Worm (Caenorhabditis elegans) whole organism, late embryonic: ENCODE measurements around the gene K07B1.7.

Experiments used
- C08G9.2 ChIP-seq: sonication (generic microtip); optimal IDR thresholded peaks from 2 replicates; lab custom pipeline; 2016; ENCODE audit warnings: mild to moderate bottlenecking, missing genetic modification characterization, moderate library complexity, missing compliant biosample characterization
- F13H6.1 ChIP-seq: sonication (generic microtip); optimal IDR thresholded peaks from 2 replicates; lab custom pipeline; 2016; ENCODE audit warnings: missing genetic modification characterization, missing compliant biosample characterization
- K02D7.2 ChIP-seq: sonication (generic microtip); optimal IDR thresholded peaks from 2 replicates; lab custom pipeline; 2017; ENCODE audit warnings: mild to moderate bottlenecking, missing genetic modification characterization, missing compliant biosample characterization
- K09A11.1 ChIP-seq: sonication (generic microtip); optimal IDR thresholded peaks from 2 replicates; lab custom pipeline; 2017; ENCODE audit warnings: antibody characterized with exemption, mild to moderate bottlenecking, missing genetic modification characterization, missing compliant biosample characterization; ENCODE audit not compliant: insufficient read depth
- T23F11.4 ChIP-seq: fragments of 200-800 bp; sonication (Bioruptor generic); optimal IDR thresholded peaks from 2 replicates; lab custom pipeline; 2018; ENCODE audit warnings: mild to moderate bottlenecking, missing genetic modification characterization, missing compliant biosample characterization
- Y22D7AL.16 ChIP-seq: sonication (generic microtip); optimal IDR thresholded peaks from 2 replicates; lab custom pipeline; 2016; ENCODE audit warnings: missing genetic modification characterization, missing compliant biosample characterization
- ahr-1 ChIP-seq: sonication (generic microtip); optimal IDR thresholded peaks from 2 replicates; lab custom pipeline; 2016; ENCODE audit warnings: missing genetic modification characterization, missing compliant biosample characterization
- ama-1 ChIP-seq: fragments of 150-350 bp; optimal IDR thresholded peaks from 2 replicates; lab custom pipeline; 2014
- ceh-18 ChIP-seq: sonication (generic microtip); optimal IDR thresholded peaks from 2 replicates; lab custom pipeline; 2016; ENCODE audit warnings: missing genetic modification characterization, missing compliant biosample characterization
- ceh-24 ChIP-seq: sonication (generic microtip); optimal IDR thresholded peaks from 2 replicates; lab custom pipeline; 2016; ENCODE audit warnings: mild to moderate bottlenecking, missing genetic modification characterization, missing compliant biosample characterization
- ceh-30 ChIP-seq: fragments of 150-350 bp; optimal IDR thresholded peaks from 2 replicates; lab custom pipeline; 2014; ENCODE audit warnings: missing biosample characterization, missing genetic modification characterization
- ceh-31 ChIP-seq: sonication (generic microtip); optimal IDR thresholded peaks from 2 replicates; lab custom pipeline; 2016; ENCODE audit warnings: missing genetic modification characterization, missing compliant biosample characterization
- ceh-34 ChIP-seq: sonication (generic microtip); optimal IDR thresholded peaks from 2 replicates; lab custom pipeline; 2016; ENCODE audit warnings: mild to moderate bottlenecking, missing genetic modification characterization, missing compliant biosample characterization
- ceh-45 ChIP-seq: fragments of 200-800 bp; sonication (Bioruptor generic); IDR thresholded peaks from 2 replicates; pipeline ENCODE4 v1.3.6; 2022; ENCODE audit warnings: missing genetic modification reagents, missing genetic modification characterization, missing compliant biosample characterization
- ceh-48 ChIP-seq: sonication (generic microtip); optimal IDR thresholded peaks from 2 replicates; lab custom pipeline; 2016; ENCODE audit warnings: missing genetic modification characterization, inconsistent platforms, missing compliant biosample characterization
- ceh-6 ChIP-seq: fragments of 200-800 bp; sonication (Bioruptor generic); optimal IDR thresholded peaks from 2 replicates; lab custom pipeline; 2018; ENCODE audit warnings: mild to moderate bottlenecking, missing genetic modification characterization, missing compliant biosample characterization
- che-1 ChIP-seq: sonication (generic microtip); optimal IDR thresholded peaks from 2 replicates; lab custom pipeline; 2016; ENCODE audit warnings: mild to moderate bottlenecking, missing genetic modification characterization, missing compliant biosample characterization
- dmd-4 ChIP-seq: sonication (generic microtip); optimal IDR thresholded peaks from 2 replicates; lab custom pipeline; 2016; ENCODE audit warnings: borderline replicate concordance, missing genetic modification characterization, missing compliant biosample characterization
- dve-1 ChIP-seq: sonication (generic microtip); optimal IDR thresholded peaks from 2 replicates; lab custom pipeline; 2017; ENCODE audit warnings: antibody characterized with exemption, mild to moderate bottlenecking, missing genetic modification characterization, missing compliant biosample characterization
- elt-2 ChIP-seq: sonication (generic microtip); optimal IDR thresholded peaks from 2 replicates; lab custom pipeline; 2016; ENCODE audit warnings: missing genetic modification reagents, missing genetic modification characterization, missing compliant biosample characterization
- eyg-1 ChIP-seq: sonication (generic microtip); optimal IDR thresholded peaks from 2 replicates; lab custom pipeline; 2016; ENCODE audit warnings: missing genotype, missing genetic modification characterization, missing compliant biosample characterization
- fkh-10 ChIP-seq: fragments of 150-350 bp; optimal IDR thresholded peaks from 2 replicates; lab custom pipeline; 2014; ENCODE audit warnings: missing biosample characterization, missing genetic modification reagents, missing genetic modification characterization
- fkh-6 ChIP-seq: sonication (generic microtip); optimal IDR thresholded peaks from 2 replicates; lab custom pipeline; 2016; ENCODE audit warnings: missing genetic modification characterization, missing compliant biosample characterization
- gmeb-2 ChIP-seq: sonication (generic microtip); optimal IDR thresholded peaks from 2 replicates; lab custom pipeline; 2016; ENCODE audit warnings: missing genetic modification characterization, inconsistent platforms, missing compliant biosample characterization
- hlh-13 ChIP-seq: fragments of 200-800 bp; sonication (Bioruptor generic); optimal IDR thresholded peaks from 2 replicates; lab custom pipeline; 2018; ENCODE audit warnings: mild to moderate bottlenecking, missing genetic modification characterization, missing compliant biosample characterization
- hlh-15 ChIP-seq: sonication (generic microtip); optimal IDR thresholded peaks from 2 replicates; lab custom pipeline; 2016; ENCODE audit warnings: missing genetic modification characterization, missing compliant biosample characterization
- hlh-30 ChIP-seq: sonication (generic microtip); optimal IDR thresholded peaks from 2 replicates; lab custom pipeline; 2017; ENCODE audit warnings: antibody characterized with exemption, missing genetic modification characterization, missing compliant biosample characterization; ENCODE audit not compliant: insufficient read depth
- hlh-6 ChIP-seq: sonication (generic microtip); optimal IDR thresholded peaks from 2 replicates; lab custom pipeline; 2016; ENCODE audit warnings: missing genotype, missing genetic modification characterization, missing compliant biosample characterization
- hlh-8 ChIP-seq: sonication (generic microtip); optimal IDR thresholded peaks from 2 replicates; lab custom pipeline; 2016; ENCODE audit warnings: missing genotype, missing genetic modification characterization, missing compliant biosample characterization
- lin-11 ChIP-seq: fragments of 200-800 bp; sonication (Bioruptor generic); optimal IDR thresholded peaks from 2 replicates; lab custom pipeline; 2018; ENCODE audit warnings: mild to moderate bottlenecking, missing genetic modification characterization, missing compliant biosample characterization
- mec-3 ChIP-seq: sonication (generic microtip); optimal IDR thresholded peaks from 2 replicates; lab custom pipeline; 2016; ENCODE audit warnings: borderline replicate concordance, missing genetic modification characterization, missing compliant biosample characterization
- nfya-1 ChIP-seq: sonication (generic microtip); optimal IDR thresholded peaks from 2 replicates; lab custom pipeline; 2017; ENCODE audit warnings: missing genetic modification characterization, mild to moderate bottlenecking, missing compliant biosample characterization, antibody characterized with exemption, moderate library complexity
- nhr-11 ChIP-seq: fragments of 150-350 bp; optimal IDR thresholded peaks from 2 replicates; lab custom pipeline; 2014; ENCODE audit warnings: missing biosample characterization, missing genetic modification characterization
- nhr-232 ChIP-seq: sonication (generic microtip); optimal IDR thresholded peaks from 2 replicates; lab custom pipeline; 2016; ENCODE audit warnings: missing genetic modification characterization, missing compliant biosample characterization
- npax-4 ChIP-seq: sonication (generic microtip); optimal IDR thresholded peaks from 2 replicates; lab custom pipeline; 2016; ENCODE audit warnings: missing genetic modification characterization, missing compliant biosample characterization
- odd-2 ChIP-seq: sonication (generic microtip); optimal IDR thresholded peaks from 2 replicates; lab custom pipeline; 2017; ENCODE audit warnings: antibody characterized with exemption, mild to moderate bottlenecking, missing genetic modification characterization, missing compliant biosample characterization
- pag-3 ChIP-seq: sonication (generic microtip); optimal IDR thresholded peaks from 2 replicates; lab custom pipeline; 2016; ENCODE audit warnings: missing compliant biosample characterization, missing genetic modification characterization, borderline replicate concordance
- pat-9 ChIP-seq: fragments of 200-800 bp; sonication (Bioruptor generic); optimal IDR thresholded peaks from 2 replicates; lab custom pipeline; 2018; ENCODE audit warnings: mild to moderate bottlenecking, missing genetic modification characterization, moderate library complexity, missing compliant biosample characterization
- pax-1 ChIP-seq: fragments of 150-350 bp; optimal IDR thresholded peaks from 2 replicates; lab custom pipeline; 2014; ENCODE audit warnings: missing biosample characterization, missing genetic modification characterization
- pha-2 ChIP-seq: sonication (generic microtip); optimal IDR thresholded peaks from 2 replicates; lab custom pipeline; 2017; ENCODE audit warnings: mild to moderate bottlenecking, missing genetic modification characterization, missing compliant biosample characterization
- pros-1 ChIP-seq: fragments of 150-350 bp; optimal IDR thresholded peaks from 2 replicates; lab custom pipeline; 2014; ENCODE audit warnings: missing biosample characterization, missing genetic modification reagents, missing genetic modification characterization
- sdc-2 ChIP-seq: sonication (generic microtip); optimal IDR thresholded peaks from 2 replicates; lab custom pipeline; 2016; ENCODE audit warnings: missing genotype, missing genetic modification characterization, missing compliant biosample characterization
- sox-2 ChIP-seq: fragments of 200-800 bp; sonication (Bioruptor generic); IDR thresholded peaks from 2 replicates; pipeline ENCODE4 v1.3.6; 2022; ENCODE audit warnings: missing genetic modification reagents, missing genetic modification characterization, missing compliant biosample characterization
- syd-9 ChIP-seq: sonication (generic microtip); optimal IDR thresholded peaks from 2 replicates; lab custom pipeline; 2016; ENCODE audit warnings: mild to moderate bottlenecking, missing genetic modification characterization, moderate library complexity, missing compliant biosample characterization
- tbx-2 ChIP-seq: sonication (generic microtip); optimal IDR thresholded peaks from 2 replicates; lab custom pipeline; 2016; ENCODE audit warnings: missing genetic modification characterization, missing compliant biosample characterization
- tbx-7 ChIP-seq: sonication (generic microtip); optimal IDR thresholded peaks from 2 replicates; lab custom pipeline; 2016; ENCODE audit warnings: missing genotype, missing genetic modification characterization, missing compliant biosample characterization
- unc-42 ChIP-seq: sonication (generic microtip); optimal IDR thresholded peaks from 2 replicates; lab custom pipeline; 2016; ENCODE audit warnings: missing genotype, missing genetic modification characterization, missing compliant biosample characterization
- unc-55 ChIP-seq: sonication (generic microtip); optimal IDR thresholded peaks from 2 replicates; lab custom pipeline; 2017; ENCODE audit warnings: missing biosample characterization, missing genetic modification reagents, missing genetic modification characterization
- unc-86 ChIP-seq: sonication (generic microtip); optimal IDR thresholded peaks from 2 replicates; lab custom pipeline; 2016; ENCODE audit warnings: missing genetic modification characterization, missing compliant biosample characterization
- ztf-16 ChIP-seq: sonication (generic microtip); optimal IDR thresholded peaks from 2 replicates; lab custom pipeline; 2017; ENCODE audit warnings: missing genetic modification characterization, missing compliant biosample characterization

K07B1.7 gene

DNA sequence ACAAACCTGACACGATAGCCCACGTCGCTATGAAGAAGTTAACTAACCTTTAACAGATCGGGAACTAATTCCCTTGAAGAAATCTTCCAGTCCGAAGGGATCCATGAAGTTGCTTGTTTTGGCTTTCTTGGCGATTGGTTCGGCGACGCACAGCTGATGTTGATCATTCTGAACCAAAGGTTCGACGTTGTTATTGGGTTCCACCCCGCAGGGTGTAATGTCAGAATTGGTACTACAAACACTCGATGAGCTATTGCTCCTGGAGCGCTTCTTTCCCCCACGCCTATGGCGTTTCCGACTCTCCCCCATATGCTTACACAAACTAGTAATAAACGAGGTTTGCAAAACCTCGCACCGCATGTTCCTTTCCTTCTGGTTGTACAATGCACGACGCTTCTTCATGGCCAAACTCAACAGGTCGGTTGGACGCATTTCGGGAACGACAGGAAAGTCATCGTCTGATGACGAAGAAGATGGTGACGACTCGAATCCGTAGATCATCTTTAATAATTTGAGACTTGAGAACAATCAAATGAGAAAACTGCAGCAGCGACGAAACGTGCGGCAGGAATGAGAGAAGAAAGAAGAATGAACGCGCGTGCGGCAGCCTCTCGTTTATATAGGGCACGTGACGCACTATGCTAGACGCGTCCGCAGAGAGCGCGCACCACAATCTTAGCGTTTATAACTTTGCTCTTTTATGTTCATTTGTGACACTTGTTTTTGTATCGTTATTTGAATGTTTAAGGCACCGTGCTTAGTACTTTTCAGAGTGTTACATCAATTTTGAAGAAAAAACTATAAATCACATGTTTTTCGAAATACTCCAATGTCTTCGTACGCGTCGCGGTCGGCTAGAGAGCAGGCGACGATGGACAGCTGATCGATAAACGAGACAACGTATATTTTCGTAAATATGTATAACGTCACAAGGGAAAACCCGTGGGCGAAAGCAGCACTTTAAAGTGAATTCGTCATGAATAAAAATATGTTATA, 2.8 kb downstream of the K07B1.7 start, which contains the start of gene tos-1 (continued):
- TF ChIP-seq T23F11.4 (GFP tag; lab: Kevin White, UChicago) (peak; percentile 90), pros-1 (tag; lab: Kevin White, UChicago) (peak; percentile 82), pha-2 (peak; percentile 85), dmd-4 (peak; percentile 68), pag-3 (tag; lab: Kevin White, UChicago) (peak; percentile 88), ceh-24 (peak; percentile 60), ztf-16 (peak; percentile 93), nhr-232 (tag; lab: Kevin White, UChicago) (peak; percentile 34), ceh-48 (tag; lab: Kevin White, UChicago) (peak; percentile 94), hlh-8 (tag; lab: Kevin White, UChicago) (peak; percentile 93), hlh-6 (peak; percentile 77), npax-4 (tag; lab: Kevin White, UChicago) (no peak), lin-11 (tag; lab: Kevin White, UChicago) (peak; percentile 57), gmeb-2 (peak; percentile 56), pat-9 (tag; lab: Kevin White, UChicago) (peak; percentile 90), ceh-45 (GFP tag; lab: Robert Waterston, UW) (0 out of 2 replicates have a peak, but pooled peaks have one; percentile 48), ama-1 (lab: Kevin White, UChicago) (peak; percentile 99), odd-2 (tag; lab: Kevin White, UChicago) (no peak), dve-1 (tag; lab: Kevin White, UChicago) (peak; percentile 96), F13H6.1 (tag; lab: Kevin White, UChicago) (peak; percentile 89), ceh-34 (tag; lab: Kevin White, UChicago) (peak; percentile 100), mec-3 (tag; lab: Kevin White, UChicago) (no peak), nhr-11 (tag; lab: Kevin White, UChicago) (no peak), ceh-18 (tag; lab: Kevin White, UChicago) (peak; percentile 100), unc-42 (peak; percentile 97), ahr-1 (tag; lab: Kevin White, UChicago) (no peak), tbx-2 (tag; lab: Kevin White, UChicago) (peak; percentile 99), ceh-30 (tag; lab: Kevin White, UChicago) (no peak), ceh-6 (GFP tag; lab: Kevin White, UChicago) (peak; percentile 21), fkh-10 (GFP tag; lab: Kevin White, UChicago) (peak; percentile 67), elt-2 (tag; lab: Kevin White, UChicago) (peak; percentile 97), syd-9 (tag; lab: Kevin White, UChicago) (peak; percentile 95), pax-1 (tag; lab: Kevin White, UChicago) (peak; percentile 84), tbx-7 (peak; percentile 57), K09A11.1 (tag; lab: Kevin White, UChicago) (peak; percentile 90), unc-86 (tag; lab: Kevin White, UChicago) (peak; percentile 95), hlh-30 (peak; percentile 100), hlh-15 (no peak), nfya-1 (peak; percentile 93), unc-55 (GFP tag; lab: Kevin White, UChicago) (peak; percentile 94), hlh-13 (GFP tag; lab: Kevin White, UChicago) (peak; percentile 40), eyg-1 (tag; lab: Kevin White, UChicago) (peak; percentile 75), sox-2 (peak; percentile 84), ceh-31 (tag; lab: Kevin White, UChicago) (peak; percentile 97), Y22D7AL.16 (peak; percentile 71), sdc-2 (tag; lab: Kevin White, UChicago) (peak; percentile 83), che-1 (tag; lab: Kevin White, UChicago) (peak; percentile 71), K02D7.2 (peak; percentile 70), fkh-6 (tag; lab: Kevin White, UChicago) (peak; percentile 77), C08G9.2 (peak; percentile 63)
- TF ChIP-seq, all 69 proteins: peak for 59
